Fruit fly (Drosophila melanogaster) whole organism, embryonic: Measurements from ENCODE around the gene Yif1.

Source experiments
- Asciz ChIP-seq: fragments of 200-800 bp; sonication (Bioruptor generic); optimal IDR thresholded peaks from 2 replicates; lab custom pipeline; 2017; ENCODE audit warnings: missing biosample characterization, mild to moderate bottlenecking, missing genetic modification characterization, missing genetic modification reagents
- CG10209 ChIP-seq: fragments of 200-800 bp; sonication (Bioruptor generic); optimal IDR thresholded peaks from 3 replicates; lab custom pipeline; 2017; ENCODE audit warnings: missing biosample characterization, mild to moderate bottlenecking, missing genetic modification characterization, missing genetic modification reagents
- CG10321 ChIP-seq: fragments of 200-800 bp; sonication (Bioruptor generic); IDR thresholded peaks from 2 replicates; pipeline ENCODE4 v1.3.6; 2022; ENCODE audit warnings: missing biosample characterization, missing genetic modification characterization
- CG12659 ChIP-seq: fragments of 200-800 bp; sonication (Bioruptor generic); optimal IDR thresholded peaks from 3 replicates; lab custom pipeline; 2017; ENCODE audit warnings: mild to moderate bottlenecking, missing biosample characterization, missing genetic modification reagents, missing genetic modification characterization
- CG13424 ChIP-seq: fragments of 200-800 bp; sonication (Bioruptor generic); optimal IDR thresholded peaks from 2 replicates; lab custom pipeline; 2019; ENCODE audit warnings: missing biosample characterization, mild to moderate bottlenecking, missing genetic modification characterization, moderate library complexity
- CG15011 ChIP-seq: fragments of 200-800 bp; sonication (Bioruptor generic); optimal IDR thresholded peaks from 3 replicates; lab custom pipeline; 2018; ENCODE audit warnings: missing biosample characterization, mild to moderate bottlenecking, missing genetic modification characterization
- CG17568 ChIP-seq: fragments of 200-800 bp; sonication (Bioruptor generic); optimal IDR thresholded peaks from 2 replicates; lab custom pipeline; 2018; ENCODE audit warnings: missing biosample characterization, mild to moderate bottlenecking, missing genetic modification characterization, moderate library complexity
- CG18619 ChIP-seq: fragments of 200-800 bp; sonication (Bioruptor generic); optimal IDR thresholded peaks from 3 replicates; lab custom pipeline; 2017; ENCODE audit warnings: missing biosample characterization, mild to moderate bottlenecking, missing genetic modification characterization
- CG2199 ChIP-seq: fragments of 200-800 bp; sonication (Bioruptor generic); IDR thresholded peaks from 3 replicates; pipeline ENCODE4 v1.3.6; 2022; ENCODE audit warnings: missing biosample characterization, missing genetic modification characterization
- CG34376 ChIP-seq: fragments of 200-800 bp; sonication (Bioruptor generic); optimal IDR thresholded peaks from 2 replicates; lab custom pipeline; 2018; ENCODE audit warnings: missing biosample characterization, mild to moderate bottlenecking, missing genetic modification characterization
- CG34422 ChIP-seq: fragments of 200-800 bp; sonication (Bioruptor generic); IDR thresholded peaks from 3 replicates; pipeline ENCODE4 v1.3.6; 2022; ENCODE audit warnings: missing biosample characterization, missing genetic modification characterization
- CG6791 ChIP-seq: fragments of 200-800 bp; sonication (Bioruptor generic); IDR thresholded peaks from 3 replicates; pipeline ENCODE4 v1.3.6; 2022; ENCODE audit warnings: missing biosample characterization, missing genetic modification characterization; ENCODE audit not compliant: partially characterized antibody
- CG7963 ChIP-seq: fragments of 200-800 bp; sonication (Bioruptor generic); IDR thresholded peaks from 3 replicates; pipeline ENCODE4 v1.3.6; 2022; ENCODE audit warnings: missing biosample characterization, missing genetic modification characterization; ENCODE audit not compliant: partially characterized antibody
- CG8924 ChIP-seq: fragments of 200-800 bp; optimal IDR thresholded peaks from 3 replicates; lab custom pipeline; 2019; ENCODE audit warnings: missing biosample characterization, mild to moderate bottlenecking, missing genetic modification characterization, moderate library complexity
- Camta ChIP-seq: fragments of 200-800 bp; sonication (Bioruptor generic); optimal IDR thresholded peaks from 2 replicates; lab custom pipeline; 2016; ENCODE audit warnings: missing biosample characterization, missing genetic modification characterization
- CkIIα-i1 ChIP-seq: fragments of 200-800 bp; sonication (Bioruptor generic); IDR thresholded peaks from 2 replicates; pipeline ENCODE4 v1.3.6; 2022; ENCODE audit warnings: missing biosample characterization, missing genetic modification characterization
- Dref ChIP-seq: fragments of 200-800 bp; sonication (Bioruptor generic); IDR thresholded peaks from 2 replicates; pipeline ENCODE4 v1.3.6; 2022; ENCODE audit warnings: missing biosample characterization, missing genetic modification characterization
- HLH3B ChIP-seq: fragments of 200-800 bp; sonication (Bioruptor generic); IDR thresholded peaks from 2 replicates; pipeline ENCODE4 v1.3.6; 2022; ENCODE audit warnings: missing biosample characterization, missing genetic modification characterization
- HLHmδ ChIP-seq: fragments of 200-800 bp; sonication (Bioruptor generic); optimal IDR thresholded peaks from 2 replicates; lab custom pipeline; 2018; ENCODE audit warnings: missing biosample characterization, mild to moderate bottlenecking, missing genetic modification characterization, moderate library complexity
- HmgZ ChIP-seq: fragments of 200-800 bp; sonication (Bioruptor generic); optimal IDR thresholded peaks from 2 replicates; lab custom pipeline; 2018; ENCODE audit warnings: missing biosample characterization, mild to moderate bottlenecking, missing genetic modification characterization
- Hsf ChIP-seq: fragments of 200-800 bp; sonication (Bioruptor generic); optimal IDR thresholded peaks from 3 replicates; lab custom pipeline; 2016; ENCODE audit warnings: missing biosample characterization, missing genetic modification characterization
- Myb ChIP-seq: fragments of 200-800 bp; sonication (Bioruptor generic); optimal IDR thresholded peaks from 2 replicates; lab custom pipeline; 2016; ENCODE audit warnings: missing biosample characterization, missing genetic modification characterization
- Oaz ChIP-seq: fragments of 200-800 bp; sonication (Bioruptor generic); IDR thresholded peaks from 2 replicates; pipeline ENCODE4 v1.3.6; 2022; ENCODE audit warnings: missing biosample characterization, missing genetic modification characterization
- Rfx ChIP-seq: fragments of 200-800 bp; sonication (Bioruptor generic); IDR thresholded peaks from 2 replicates; pipeline ENCODE4 v1.3.6; 2022; ENCODE audit warnings: missing biosample characterization, missing genetic modification characterization
- Sox100B ChIP-seq: fragments of 200-800 bp; sonication (Bioruptor generic); optimal IDR thresholded peaks from 3 replicates; lab custom pipeline; 2018; ENCODE audit warnings: missing biosample characterization, mild to moderate bottlenecking, missing genetic modification characterization
- Tbp ChIP-seq: fragments of >200 bp; optimal IDR thresholded peaks from 2 replicates; lab custom pipeline; 2018; ENCODE audit warnings: missing biosample characterization, missing genetic modification characterization
- Trl ChIP-seq, 3 experiments: fragments of >200 bp in 2 of 3; fragments of 200-800 bp in 1 of 3; sonication (Bioruptor generic) in 1 of 3; optimal IDR thresholded peaks; 2 replicates in 1 of 3; 3 replicates in 2 of 3; lab custom pipeline; 2016 to 2017; ENCODE audit warnings: missing biosample characterization in 1 of 3, missing genetic modification characterization in 1 of 3
- Usf ChIP-seq: fragments of 200-800 bp; sonication (Bioruptor generic); optimal IDR thresholded peaks from 2 replicates; lab custom pipeline; 2017; ENCODE audit warnings: missing genotype, missing biosample characterization, missing genetic modification characterization
- YL-1 ChIP-seq: fragments of 200-800 bp; sonication (Bioruptor generic); optimal IDR thresholded peaks from 3 replicates; lab custom pipeline; 2017; ENCODE audit warnings: missing biosample characterization, mild to moderate bottlenecking, missing genetic modification characterization
- ash1 ChIP-seq: fragments of 200-800 bp; sonication (Bioruptor generic); optimal IDR thresholded peaks from 2 replicates; lab custom pipeline; 2018; ENCODE audit warnings: missing biosample characterization, mild to moderate bottlenecking, missing genetic modification characterization
- chn ChIP-seq: fragments of 200-800 bp; sonication (Bioruptor generic); optimal IDR thresholded peaks from 2 replicates; lab custom pipeline; 2016; ENCODE audit warnings: missing biosample characterization, missing genetic modification characterization
- ci ChIP-seq: fragments of 200-800 bp; sonication (Bioruptor generic); IDR thresholded peaks from 3 replicates; pipeline ENCODE4 v1.3.6; 2022; ENCODE audit warnings: missing biosample characterization, missing genetic modification characterization
- crp ChIP-seq, 2 experiments: fragments of 200-800 bp; sonication (Bioruptor generic); optimal IDR thresholded peaks; 2 replicates in 1 of 2; 3 replicates in 1 of 2; lab custom pipeline; 2017; ENCODE audit warnings: missing biosample characterization in 2 of 2, missing genetic modification characterization in 2 of 2, mild to moderate bottlenecking in 1 of 2, moderate library complexity in 1 of 2
- danr ChIP-seq: fragments of 200-800 bp; sonication (Bioruptor generic); IDR thresholded peaks from 2 replicates; pipeline ENCODE4 v1.3.6; 2022; ENCODE audit warnings: missing biosample characterization, missing genetic modification characterization
- en ChIP-seq: fragments of 200-800 bp; sonication (Bioruptor generic); optimal IDR thresholded peaks from 2 replicates; lab custom pipeline; 2016; ENCODE audit warnings: missing biosample characterization, missing genetic modification characterization
- ftz-f1 ChIP-seq: fragments of 200-800 bp; sonication (Bioruptor generic); optimal IDR thresholded peaks from 2 replicates; lab custom pipeline; 2016; ENCODE audit warnings: missing biosample characterization, missing genetic modification characterization
- gce ChIP-seq: fragments of 200-800 bp; sonication (Bioruptor generic); IDR thresholded peaks from 3 replicates; pipeline ENCODE4 v1.3.6; 2022; ENCODE audit warnings: missing biosample characterization, missing genetic modification characterization
- gfzf ChIP-seq: fragments of 200-800 bp; sonication (Bioruptor generic); optimal IDR thresholded peaks from 2 replicates; lab custom pipeline; 2016; ENCODE audit warnings: missing biosample characterization, mild to moderate bottlenecking, missing genetic modification characterization, moderate library complexity
- gsb-n ChIP-seq: fragments of 200-800 bp; sonication (Bioruptor generic); optimal IDR thresholded peaks from 3 replicates; lab custom pipeline; 2018; ENCODE audit warnings: missing biosample characterization, mild to moderate bottlenecking, missing genetic modification characterization
- jigr1 ChIP-seq: fragments of 200-800 bp; sonication (Bioruptor generic); IDR thresholded peaks from 3 replicates; pipeline ENCODE4 v1.3.6; 2022; ENCODE audit warnings: missing biosample characterization, missing genetic modification characterization
- kni ChIP-seq: fragments of 200-800 bp; sonication (Bioruptor generic); optimal IDR thresholded peaks from 3 replicates; lab custom pipeline; 2017; ENCODE audit warnings: mild to moderate bottlenecking, missing biosample characterization, missing genetic modification reagents, missing genetic modification characterization
- lbe ChIP-seq: fragments of 200-800 bp; sonication (Bioruptor generic); optimal IDR thresholded peaks from 2 replicates; lab custom pipeline; 2016; ENCODE audit warnings: missing biosample characterization, mild to moderate bottlenecking, missing genetic modification characterization
- nau ChIP-seq: fragments of 200-800 bp; sonication (Bioruptor generic); optimal IDR thresholded peaks from 3 replicates; lab custom pipeline; 2017; ENCODE audit warnings: missing biosample characterization, mild to moderate bottlenecking, missing genetic modification characterization, missing genetic modification reagents
- onecut ChIP-seq: fragments of 200-800 bp; sonication (Bioruptor generic); IDR thresholded peaks from 2 replicates; pipeline ENCODE4 v1.3.6; 2022; ENCODE audit warnings: missing biosample characterization, missing genetic modification characterization
- sc ChIP-seq, 3 experiments: fragments of >200 bp in 2 of 3; fragments of 200-800 bp in 1 of 3; sonication (Bioruptor generic) in 1 of 3; optimal IDR thresholded peaks; 2 replicates in 2 of 3; 3 replicates in 1 of 3; lab custom pipeline; 2017; ENCODE audit warnings: mild to moderate bottlenecking in 1 of 3, missing biosample characterization in 1 of 3, missing genetic modification characterization in 1 of 3, missing genetic modification reagents in 1 of 3
- stwl ChIP-seq: fragments of 200-800 bp; sonication (Bioruptor generic); optimal IDR thresholded peaks from 3 replicates; lab custom pipeline; 2018; ENCODE audit warnings: missing biosample characterization, mild to moderate bottlenecking, missing genetic modification characterization, moderate library complexity
- toy ChIP-seq: fragments of 200-800 bp; sonication (Bioruptor generic); IDR thresholded peaks from 2 replicates; pipeline ENCODE4 v1.3.6; 2022; ENCODE audit warnings: missing biosample characterization, missing genetic modification characterization
- usp ChIP-seq: fragments of >200 bp; optimal IDR thresholded peaks from 2 replicates; lab custom pipeline; 2017; ENCODE audit warnings: missing biosample characterization, missing genetic modification characterization
- z ChIP-seq: fragments of 200-800 bp; sonication (Bioruptor generic); IDR thresholded peaks from 3 replicates; pipeline ENCODE4 v1.3.6; 2022; ENCODE audit warnings: missing biosample characterization, missing genetic modification characterization
- zen ChIP-seq: fragments of 200-800 bp; sonication (Bioruptor generic); optimal IDR thresholded peaks from 3 replicates; lab custom pipeline; 2018; ENCODE audit warnings: missing biosample characterization, mild to moderate bottlenecking, missing genetic modification characterization, moderate library complexity

Yif1 gene

dm6 chr3R:26724977-26725612 is 7.4 kb downstream of the Yif1 start, which contains the start of gene CG6420 (continued):
- TF ChIP-seq Trl (optimal IDR thresholded peaks at IDR 0.05; lab: Kevin White, UChicago), result peak in 1 of 2 experiments; percentile 28
- TF ChIP-seq Trl (GFP tag; optimal IDR thresholded peaks at IDR 0.05; lab: Kevin White, UChicago), result no peak
- TF ChIP-seq stwl (tag; lab: Kevin White, UChicago), result peak; percentile 46
- no peak for TF ChIP-seq CG17568 (GFP tag; lab: Kevin White, UChicago)
- no peak for TF ChIP-seq gce
- no peak for TF ChIP-seq Oaz
- no peak for TF ChIP-seq kni (GFP tag; lab: Kevin White, UChicago)
- no peak for TF ChIP-seq jigr1 (GFP tag; lab: Robert Waterston, UW)
- TF ChIP-seq en (GFP tag; lab: Kevin White, UChicago), result no peak
- peak; percentile 70 for TF ChIP-seq Dref (GFP tag; lab: Robert Waterston, UW)
- no peak for TF ChIP-seq crp (GFP tag; optimal IDR thresholded peaks at IDR 0.05; lab: Kevin White, UChicago)
- no peak for TF ChIP-seq ci (GFP tag; lab: Robert Waterston, UW)
- no peak for TF ChIP-seq CG10209 (GFP tag; lab: Kevin White, UChicago)
- TF ChIP-seq CG18619, result no peak
- no peak for TF ChIP-seq zen (tag; lab: Kevin White, UChicago)
- TF ChIP-seq chn (GFP tag; lab: Kevin White, UChicago), result no peak
- TF ChIP-seq CG7963, result peak; percentile 66; the same call in 2 of the 3 replicates
- TF ChIP-seq CG34376 (GFP tag; lab: Kevin White, UChicago), result no peak
- no peak for TF ChIP-seq sc (optimal IDR thresholded peaks at IDR 0.05; lab: Kevin White, UChicago)
- no peak for TF ChIP-seq sc (GFP tag; optimal IDR thresholded peaks at IDR 0.05; lab: Kevin White, UChicago)
- TF ChIP-seq HLH3B (GFP tag; lab: Robert Waterston, UW), result no peak
- no peak for TF ChIP-seq CkIIα-i1 (GFP tag; lab: Robert Waterston, UW)
- no peak; the same call in 1 of the 2 replicates for TF ChIP-seq onecut (GFP tag; lab: Robert Waterston, UW)
- TF ChIP-seq YL-1 (GFP tag; lab: Kevin White, UChicago), result peak; percentile 32
- TF ChIP-seq Usf, result no peak
- no peak for TF ChIP-seq danr (GFP tag; lab: Robert Waterston, UW)
- peak; percentile 31; the same call in 1 of the 2 replicates for TF ChIP-seq Rfx
- no peak for TF ChIP-seq gsb-n (tag; lab: Kevin White, UChicago)
- TF ChIP-seq CG15011, result no peak
- no peak for TF ChIP-seq z
- TF ChIP-seq Myb (GFP tag; lab: Kevin White, UChicago), result no peak
- TF ChIP-seq toy (GFP tag; lab: Robert Waterston, UW), result no peak
- TF ChIP-seq Asciz (GFP tag; lab: Kevin White, UChicago), result no peak
- TF ChIP-seq ash1, result no peak
- peak; percentile 91 for TF ChIP-seq CG6791 (GFP tag; lab: Robert Waterston, UW)
- TF ChIP-seq CG34422 (GFP tag; lab: Robert Waterston, UW), result no peak
- TF ChIP-seq CG2199 (GFP tag; lab: Robert Waterston, UW), result no peak
- TF ChIP-seq Sox100B, result no peak
- no peak for TF ChIP-seq HmgZ (tag; lab: Kevin White, UChicago)
- no peak for TF ChIP-seq lbe
- no peak for TF ChIP-seq CG10321 (GFP tag; lab: Robert Waterston, UW)
- TF ChIP-seq HLHmδ, result no peak
- TF ChIP-seq nau (GFP tag; lab: Kevin White, UChicago), result no peak
- TF ChIP-seq usp (GFP tag; lab: Kevin White, UChicago), result no peak
- TF ChIP-seq CG8924, result no peak
- no peak for TF ChIP-seq ftz-f1
- TF ChIP-seq CG12659 (GFP tag; lab: Kevin White, UChicago), result peak; percentile 60
- no peak for TF ChIP-seq Camta (GFP tag; lab: Kevin White, UChicago)
- no peak for TF ChIP-seq CG13424 (tag; lab: Kevin White, UChicago)
- TF ChIP-seq gfzf (GFP tag; lab: Kevin White, UChicago), result peak; percentile 82
- no peak for TF ChIP-seq Hsf (GFP tag; lab: Kevin White, UChicago)
- no peak for TF ChIP-seq Tbp (GFP tag; lab: Kevin White, UChicago)
